Worm (Caenorhabditis elegans) whole organism, mixed stage, embryonic: ENCODE data around the gene gex-5.
"Not testable (repeated sequence)": the region's sequence is repeated elsewhere in the genome, so short reads cannot be mapped to it uniquely, and the experiment has no call there.

Experiments used
- M03D4.4 ChIP-seq: sonication (generic microtip); optimal IDR thresholded peaks from 2 replicates; lab custom pipeline; 2017; ENCODE audit warnings: mild to moderate bottlenecking, missing genetic modification characterization, missing compliant biosample characterization
- bed-3 ChIP-seq: fragments of 200-800 bp; sonication (Bioruptor generic); optimal IDR thresholded peaks from 3 replicates; lab custom pipeline; 2018; ENCODE audit warnings: mild to moderate bottlenecking, missing genetic modification characterization, moderate library complexity, missing compliant biosample characterization
- blmp-1 ChIP-seq: fragments of 150-350 bp; optimal IDR thresholded peaks from 2 replicates; lab custom pipeline; 2014; ENCODE audit warnings: missing biosample characterization, missing genetic modification characterization
- ceh-39 ChIP-seq: fragments of 150-350 bp; optimal IDR thresholded peaks from 2 replicates; lab custom pipeline; 2014; ENCODE audit warnings: missing biosample characterization, missing genetic modification characterization
- ceh-43 ChIP-seq: fragments of 200-800 bp; sonication (Bioruptor generic); optimal IDR thresholded peaks from 2 replicates; lab custom pipeline; 2018; ENCODE audit warnings: mild to moderate bottlenecking, missing genetic modification characterization, moderate library complexity, missing compliant biosample characterization
- ceh-83 ChIP-seq: fragments of 200-800 bp; sonication (Bioruptor generic); optimal IDR thresholded peaks from 2 replicates; lab custom pipeline; 2018; ENCODE audit warnings: mild to moderate bottlenecking, missing genetic modification characterization, missing compliant biosample characterization
- ces-1 ChIP-seq: fragments of 150-350 bp; optimal IDR thresholded peaks from 2 replicates; lab custom pipeline; 2014; ENCODE audit warnings: missing biosample characterization, missing genetic modification reagents, missing genetic modification characterization
- cnd-1 ChIP-seq: fragments of 200-800 bp; sonication (Bioruptor generic); optimal IDR thresholded peaks from 2 replicates; lab custom pipeline; 2018; ENCODE audit warnings: mild to moderate bottlenecking, missing genetic modification characterization, missing compliant biosample characterization
- drap-1 ChIP-seq: fragments of 200-800 bp; sonication (Bioruptor generic); optimal IDR thresholded peaks from 3 replicates; lab custom pipeline; 2018; ENCODE audit warnings: mild to moderate bottlenecking, missing genetic modification characterization, missing compliant biosample characterization
- elt-1 ChIP-seq: sonication (generic microtip); optimal IDR thresholded peaks from 2 replicates; lab custom pipeline; 2017; ENCODE audit warnings: missing genetic modification characterization, mild to moderate bottlenecking, missing compliant biosample characterization, antibody characterized with exemption, moderate library complexity, borderline replicate concordance; ENCODE audit not compliant: insufficient read depth
- elt-3 ChIP-seq: fragments of 150-350 bp; optimal IDR thresholded peaks from 2 replicates; lab custom pipeline; 2014; ENCODE audit warnings: missing biosample characterization, missing genetic modification characterization
- flh-1 ChIP-seq: fragments of 200-800 bp; sonication (Bioruptor generic); optimal IDR thresholded peaks from 2 replicates; lab custom pipeline; 2018; ENCODE audit warnings: mild to moderate bottlenecking, missing genetic modification characterization, moderate library complexity, missing compliant biosample characterization
- ham-2 ChIP-seq: fragments of 200-800 bp; sonication (Bioruptor generic); optimal IDR thresholded peaks from 2 replicates; lab custom pipeline; 2018; ENCODE audit warnings: mild to moderate bottlenecking, missing genetic modification characterization, missing compliant biosample characterization
- hlh-1 ChIP-seq: fragments of 150-350 bp; optimal IDR thresholded peaks from 2 replicates; lab custom pipeline; 2014; ENCODE audit warnings: missing biosample characterization, missing genetic modification reagents, missing genetic modification characterization
- lin-32 ChIP-seq: fragments of 200-800 bp; sonication (Bioruptor generic); optimal IDR thresholded peaks from 2 replicates; lab custom pipeline; 2018; ENCODE audit warnings: mild to moderate bottlenecking, missing genetic modification characterization, missing compliant biosample characterization
- lsy-2 ChIP-seq: fragments of 150-350 bp; optimal IDR thresholded peaks from 2 replicates; lab custom pipeline; 2014; ENCODE audit warnings: missing biosample characterization, missing genetic modification characterization
- mab-5 ChIP-seq: fragments of 150-350 bp; optimal IDR thresholded peaks from 2 replicates; lab custom pipeline; 2014; ENCODE audit warnings: missing biosample characterization, missing genetic modification characterization
- mep-1 ChIP-seq: fragments of 150-350 bp; optimal IDR thresholded peaks from 2 replicates; lab custom pipeline; 2017; ENCODE audit warnings: missing biosample characterization, missing genetic modification reagents, missing genetic modification characterization, inconsistent platforms
- mls-2 ChIP-seq: sonication (generic microtip); optimal IDR thresholded peaks from 2 replicates; lab custom pipeline; 2016; ENCODE audit warnings: mild to moderate bottlenecking, missing genetic modification characterization, moderate library complexity, missing compliant biosample characterization
- nhr-12 ChIP-seq: fragments of 150-350 bp; optimal IDR thresholded peaks from 2 replicates; lab custom pipeline; 2014; ENCODE audit warnings: missing biosample characterization, missing genetic modification characterization
- nhr-2 ChIP-seq: fragments of 150-350 bp; optimal IDR thresholded peaks from 2 replicates; lab custom pipeline; 2014; ENCODE audit warnings: missing biosample characterization, missing genetic modification characterization
- nhr-237 ChIP-seq: fragments of 150-350 bp; optimal IDR thresholded peaks from 2 replicates; lab custom pipeline; 2014; ENCODE audit warnings: missing biosample characterization, missing genetic modification characterization
- nhr-28 ChIP-seq: fragments of 150-350 bp; optimal IDR thresholded peaks from 2 replicates; lab custom pipeline; 2014; ENCODE audit warnings: missing biosample characterization, missing genetic modification characterization
- nhr-76 ChIP-seq: sonication (generic microtip); optimal IDR thresholded peaks from 2 replicates; lab custom pipeline; 2017; ENCODE audit warnings: missing biosample characterization, missing genetic modification characterization
- pha-4 ChIP-seq: fragments of 150-350 bp; optimal IDR thresholded peaks from 2 replicates; lab custom pipeline; 2018; ENCODE audit warnings: missing biosample characterization, missing genetic modification reagents, missing genetic modification characterization
- sptf-1 ChIP-seq: sonication (generic microtip); optimal IDR thresholded peaks from 2 replicates; lab custom pipeline; 2017; ENCODE audit warnings: mild to moderate bottlenecking, missing genetic modification characterization, moderate library complexity, missing compliant biosample characterization
- tbx-8 ChIP-seq: fragments of 200-800 bp; sonication (Bioruptor generic); optimal IDR thresholded peaks from 2 replicates; lab custom pipeline; 2018; ENCODE audit warnings: mild to moderate bottlenecking, missing genetic modification characterization, moderate library complexity, missing compliant biosample characterization
- unc-39 ChIP-seq: fragments of 150-350 bp; optimal IDR thresholded peaks from 2 replicates; lab custom pipeline; 2014; ENCODE audit warnings: missing biosample characterization, missing genetic modification characterization
- unc-62 ChIP-seq: fragments of 150-350 bp; optimal IDR thresholded peaks from 2 replicates; lab custom pipeline; 2014; ENCODE audit warnings: missing biosample characterization, missing genetic modification reagents, missing genetic modification characterization
- zip-8 ChIP-seq: fragments of 150-350 bp; optimal IDR thresholded peaks from 2 replicates; lab custom pipeline; 2014; ENCODE audit warnings: missing biosample characterization, missing genetic modification characterization
- ztf-11 ChIP-seq: fragments of 150-350 bp; optimal IDR thresholded peaks from 2 replicates; lab custom pipeline; 2014; ENCODE audit warnings: missing biosample characterization, missing genetic modification characterization

gex-5 gene

ce11 chrIII:4796536-4796935, 14.7 kb upstream of the gex-5 start, which contains the start of gene tag-325:
tag-325 (plus strand) TSS chrIII:4796836.
- TF ChIP-seq M03D4.4 (tag; lab: Kevin White, UChicago) = no peak
- TF ChIP-seq nhr-12 (tag; lab: Kevin White, UChicago) = no peak
- TF ChIP-seq ham-2 (GFP tag; lab: Kevin White, UChicago) = no peak
- TF ChIP-seq ceh-43 (GFP tag; lab: Kevin White, UChicago) = no peak
- no peak for TF ChIP-seq ceh-39 (tag; lab: Kevin White, UChicago)
- TF ChIP-seq, all 35 proteins: peak for 0

ce11 chrIII:4796039-4796438, 14.3 kb upstream of the gex-5 start:
- TF ChIP-seq pha-4 (tag; lab: Kevin White, UChicago) (peak; percentile 68), elt-3 (tag; lab: Kevin White, UChicago) (no peak), lin-32 (GFP tag; lab: Kevin White, UChicago) (no peak), mep-1 (tag; lab: Kevin White, UChicago) (peak; percentile 42), nhr-2 (tag; lab: Kevin White, UChicago) (peak; percentile 31), lsy-2 (tag; lab: Kevin White, UChicago) (peak; percentile 14), ceh-39 (tag; lab: Kevin White, UChicago) (peak; percentile 69), nhr-237 (tag; lab: Kevin White, UChicago) (peak; percentile 68), hlh-1 (peak; percentile 16), ham-2 (GFP tag; lab: Kevin White, UChicago) (no peak)

- TF ChIP-seq ceh-39 (tag; lab: Kevin White, UChicago) (no peak), unc-62 (GFP tag; lab: Kevin White, UChicago) (no peak), ceh-83 (no peak)
Observed at ce11 chrIII:4792560-4793136, 10.9 kb upstream of the gex-5 start, which contains the start of gene mip-1. mip-1 (plus strand) TSS chrIII:4793086.

- TF ChIP-seq unc-62 (GFP tag; lab: Kevin White, UChicago) = no peak
- TF ChIP-seq nhr-12 (tag; lab: Kevin White, UChicago) = no peak
- TF ChIP-seq pha-4 (tag; lab: Kevin White, UChicago) = no peak
- no peak for TF ChIP-seq mls-2 (tag; lab: Kevin White, UChicago)
- TF ChIP-seq nhr-237 (tag; lab: Kevin White, UChicago) = no peak
- no peak for TF ChIP-seq nhr-28 (tag; lab: Kevin White, UChicago)
- TF ChIP-seq sptf-1 (tag; lab: Kevin White, UChicago) = no peak
- no peak for TF ChIP-seq elt-1
- no peak for TF ChIP-seq mep-1 (tag; lab: Kevin White, UChicago)
- TF ChIP-seq drap-1 (GFP tag; lab: Kevin White, UChicago) = no peak
- no peak for TF ChIP-seq ces-1 (GFP tag; lab: Kevin White, UChicago)
- TF ChIP-seq bed-3 (GFP tag; lab: Kevin White, UChicago) = no peak
- no peak for TF ChIP-seq zip-8 (tag; lab: Kevin White, UChicago)
- TF ChIP-seq lin-32 (GFP tag; lab: Kevin White, UChicago) = no peak
- no peak for TF ChIP-seq blmp-1 (tag; lab: Kevin White, UChicago)
- TF ChIP-seq hlh-1 = no peak
- no peak for TF ChIP-seq ceh-43 (GFP tag; lab: Kevin White, UChicago)
- no peak for TF ChIP-seq nhr-2 (tag; lab: Kevin White, UChicago)
- no peak for TF ChIP-seq tbx-8 (GFP tag; lab: Kevin White, UChicago)
- TF ChIP-seq unc-39 (tag; lab: Kevin White, UChicago) = no peak
- TF ChIP-seq, all 35 proteins: peak for 0
Observed at ce11 chrIII:4785714-4786113, 3.9 kb upstream of the gex-5 start, which contains the start of gene mel-28. mel-28 (plus strand) TSS chrIII:4786080.

- TF ChIP-seq nhr-76, blmp-1, ztf-11 (tag; lab: Kevin White, UChicago): not testable (repeated sequence)
- TF ChIP-seq, all 35 proteins: peak for 0; not testable (repeated sequence) for 35
Observed at ce11 chrIII:4785131-4785530, 3.3 kb upstream of the gex-5 start, which contains the start of gene enu-3.2. enu-3.2 (minus strand) TSS chrIII:4785235.

ce11 chrIII:4779855-4780254, 1.9 kb downstream of the gex-5 start, which contains the start of gene B0393.9:
B0393.9 (minus strand) TSS chrIII:4780157.
- no peak for TF ChIP-seq drap-1 (GFP tag; lab: Kevin White, UChicago)
- no peak for TF ChIP-seq cnd-1
- no peak for TF ChIP-seq mab-5 (tag; lab: Kevin White, UChicago)
- TF ChIP-seq elt-1 = no peak
- TF ChIP-seq unc-39 (tag; lab: Kevin White, UChicago) = no peak
- no peak for TF ChIP-seq ham-2 (GFP tag; lab: Kevin White, UChicago)
- no peak for TF ChIP-seq flh-1 (GFP tag; lab: Kevin White, UChicago)
- no peak for TF ChIP-seq lsy-2 (tag; lab: Kevin White, UChicago)
- no peak for TF ChIP-seq pha-4 (tag; lab: Kevin White, UChicago)
